Worm (Caenorhabditis elegans): ENCODE measurements around the gene F41B5.12.

Gene F41B5.12

DNA sequence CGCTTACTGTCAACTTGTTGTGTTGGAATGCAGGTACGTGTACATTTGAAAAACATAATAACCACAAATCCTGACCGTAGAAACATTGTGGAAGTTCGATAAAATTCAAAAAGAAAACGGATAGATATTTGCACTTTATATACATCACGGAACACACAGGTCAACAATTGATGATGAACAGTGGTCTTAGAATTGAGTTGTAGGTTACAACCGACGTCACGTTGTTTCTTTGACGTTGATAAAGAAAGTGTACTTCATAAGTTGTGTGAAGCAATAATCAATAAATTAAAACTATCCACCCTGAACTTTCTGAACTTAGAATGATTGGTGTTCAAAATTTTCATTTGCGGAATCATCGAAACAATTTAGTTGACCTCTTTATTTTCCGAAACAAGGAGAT lies 11.0 kb downstream of the F41B5.12 start, which contains the start of gene Y5H2A.1:
Gene Y5H2A.1, minus strand, starts transcription at position 101 of the 400 bp plus-strand sequence.
- TF ChIP-seq tra-4 (tag; optimal IDR thresholded peaks at IDR 0.05) (no peak), hmbx-1 (tag; optimal IDR thresholded peaks at IDR 0.05) (no peak), ama-1 (optimal IDR thresholded peaks at IDR 0.05) (no peak), hnd-1 (tag; optimal IDR thresholded peaks at IDR 0.05) (no peak), scrt-1 (GFP tag; IDR thresholded peaks at IDR 0.05) (no peak), ets-7 (tag; optimal IDR thresholded peaks at IDR 0.05) (no peak), ceh-13 (GFP tag; optimal IDR thresholded peaks at IDR 0.05) (no peak), aly-1 (tag; optimal IDR thresholded peaks at IDR 0.05) (no peak), pes-1 (GFP tag; IDR thresholded peaks at IDR 0.05) (no peak), sea-1 (GFP tag; conservative IDR thresholded peaks at IDR 0.05) (no peak), tbx-11 (GFP tag; IDR thresholded peaks at IDR 0.05) (no peak), B0310.2 (tag; optimal IDR thresholded peaks at IDR 0.05) (no peak), tbx-37 (GFP tag; conservative IDR thresholded peaks at IDR 0.05) (no peak), F13C5.2 (tag; optimal IDR thresholded peaks at IDR 0.05) (no peak), hmg-4 (GFP tag; optimal IDR thresholded peaks at IDR 0.05) (no peak)

- TF ChIP-seq hnd-1 (tag; optimal IDR thresholded peaks at IDR 0.05) (no peak), scrt-1 (GFP tag; IDR thresholded peaks at IDR 0.05) (no peak), flt-1 (GFP tag; IDR thresholded peaks at IDR 0.05) (no peak)
Measured at ce11 chrV:2274253-2274892, 13.6 kb downstream of the F41B5.12 start, which contains the start of the genes Y5H2A.4 and abu-4. Gene Y5H2A.4 (minus strand): TSS chrV:2274353. Gene abu-4 (plus strand): TSS chrV:2274842.

- TF ChIP-seq hmg-4 (GFP tag; optimal IDR thresholded peaks at IDR 0.05) (no peak), ceh-13 (GFP tag; optimal IDR thresholded peaks at IDR 0.05) (no peak), ets-7 (tag; optimal IDR thresholded peaks at IDR 0.05) (no peak), flt-1 (GFP tag; IDR thresholded peaks at IDR 0.05) (no peak), hnd-1 (tag; optimal IDR thresholded peaks at IDR 0.05) (no peak), B0310.2 (tag; optimal IDR thresholded peaks at IDR 0.05) (no peak), pes-1 (GFP tag; IDR thresholded peaks at IDR 0.05) (no peak), aly-1 (tag; optimal IDR thresholded peaks at IDR 0.05) (no peak), F13C5.2 (tag; optimal IDR thresholded peaks at IDR 0.05) (no peak), hmbx-1 (tag; optimal IDR thresholded peaks at IDR 0.05) (no peak), tbx-11 (GFP tag; IDR thresholded peaks at IDR 0.05) (no peak), tbx-37 (GFP tag; conservative IDR thresholded peaks at IDR 0.05) (no peak), ceh-36 (tag; optimal IDR thresholded peaks at IDR 0.05) (no peak), scrt-1 (GFP tag; IDR thresholded peaks at IDR 0.05) (no peak), sea-1 (GFP tag; conservative IDR thresholded peaks at IDR 0.05) (no peak), tra-4 (tag; optimal IDR thresholded peaks at IDR 0.05) (no peak), ama-1 (optimal IDR thresholded peaks at IDR 0.05) (no peak)
Measured at ce11 chrV:2277260-2277659, 16.5 kb downstream of the F41B5.12 start.

DNA sequence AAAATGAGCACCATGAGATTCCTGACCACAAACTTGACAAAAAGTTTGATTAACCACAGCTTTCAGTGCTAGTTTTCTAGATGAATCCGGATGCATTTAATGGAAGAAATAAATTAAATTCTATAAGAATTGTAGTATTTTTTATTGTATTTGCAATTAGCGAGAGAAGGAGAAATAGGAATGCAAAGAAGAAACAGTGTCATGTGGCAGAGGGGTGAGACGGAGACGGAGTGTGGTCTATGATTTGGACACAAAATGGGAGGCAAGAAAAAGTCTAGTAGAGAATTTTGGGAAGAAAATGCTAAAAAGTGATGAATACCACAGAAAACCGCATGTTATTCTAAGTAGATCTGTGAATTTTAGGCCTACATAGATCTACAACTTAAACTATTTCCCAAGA lies 17.3 kb downstream of the F41B5.12 start, which contains the start of gene nhr-59:
Gene nhr-59, minus strand, starts transcription at position 214 of the 400 bp plus-strand sequence.
- TF ChIP-seq hmg-4 (GFP tag; optimal IDR thresholded peaks at IDR 0.05): no peak
- no peak for TF ChIP-seq F13C5.2 (tag; optimal IDR thresholded peaks at IDR 0.05)
- no peak for TF ChIP-seq B0310.2 (tag; optimal IDR thresholded peaks at IDR 0.05)
- TF ChIP-seq ama-1 (optimal IDR thresholded peaks at IDR 0.05): no peak
- no peak for TF ChIP-seq sea-1 (GFP tag; conservative IDR thresholded peaks at IDR 0.05)
- no peak for TF ChIP-seq flt-1 (GFP tag; IDR thresholded peaks at IDR 0.05)
- no peak for TF ChIP-seq tra-4 (tag; optimal IDR thresholded peaks at IDR 0.05)
- TF ChIP-seq ceh-13 (GFP tag; optimal IDR thresholded peaks at IDR 0.05): no peak
- TF ChIP-seq ceh-36 (tag; optimal IDR thresholded peaks at IDR 0.05): no peak
- TF ChIP-seq pes-1 (GFP tag; IDR thresholded peaks at IDR 0.05): no peak
- TF ChIP-seq tbx-37 (GFP tag; conservative IDR thresholded peaks at IDR 0.05): no peak
- TF ChIP-seq tbx-11 (GFP tag; IDR thresholded peaks at IDR 0.05): no peak
- no peak for TF ChIP-seq scrt-1 (GFP tag; IDR thresholded peaks at IDR 0.05)
- no peak for TF ChIP-seq hnd-1 (tag; optimal IDR thresholded peaks at IDR 0.05)

DNA sequence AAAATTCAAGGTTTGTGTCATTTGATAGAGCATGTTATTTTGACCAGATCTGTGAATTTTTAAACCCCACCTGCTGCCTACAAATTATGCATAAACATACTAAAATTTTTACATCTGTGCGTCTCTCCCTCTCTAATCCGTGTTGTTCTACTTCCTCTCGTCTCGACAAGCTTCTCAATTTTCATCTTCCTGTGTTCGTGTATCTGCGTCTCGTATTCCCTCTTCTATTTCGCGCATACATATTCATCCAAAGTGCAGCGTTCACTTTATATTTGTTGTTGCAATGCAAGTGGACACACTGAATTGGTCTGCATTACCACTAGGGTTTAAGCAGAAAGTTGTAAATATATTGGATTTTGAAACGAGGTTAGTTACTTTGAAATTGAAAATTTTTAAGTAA lies 17.8 kb downstream of the F41B5.12 start, which contains the start of gene fbxa-137:
Gene fbxa-137, plus strand, starts transcription at position 274 of the 400 bp plus-strand sequence.
- TF ChIP-seq ama-1 (optimal IDR thresholded peaks at IDR 0.05): no peak
- no peak for TF ChIP-seq aly-1 (tag; optimal IDR thresholded peaks at IDR 0.05)
- no peak for TF ChIP-seq hmbx-1 (tag; optimal IDR thresholded peaks at IDR 0.05)
- TF ChIP-seq sea-1 (GFP tag; conservative IDR thresholded peaks at IDR 0.05): no peak

ce11 chrV:2281499-2281898 lies 20.7 kb downstream of the F41B5.12 start, which contains the start of gene nhr-228:
Gene nhr-228 (plus strand): TSS chrV:2281759.
- TF ChIP-seq sea-1 (GFP tag; conservative IDR thresholded peaks at IDR 0.05) (no peak), ama-1 (optimal IDR thresholded peaks at IDR 0.05) (no peak), ets-7 (tag; optimal IDR thresholded peaks at IDR 0.05) (no peak), pes-1 (GFP tag; IDR thresholded peaks at IDR 0.05) (no peak), hnd-1 (tag; optimal IDR thresholded peaks at IDR 0.05) (no peak), B0310.2 (tag; optimal IDR thresholded peaks at IDR 0.05) (no peak), tbx-37 (GFP tag; conservative IDR thresholded peaks at IDR 0.05) (no peak), hmbx-1 (tag; optimal IDR thresholded peaks at IDR 0.05) (no peak), aly-1 (tag; optimal IDR thresholded peaks at IDR 0.05) (no peak), hmg-4 (GFP tag; optimal IDR thresholded peaks at IDR 0.05) (no peak), tra-4 (tag; optimal IDR thresholded peaks at IDR 0.05) (no peak), tbx-11 (GFP tag; IDR thresholded peaks at IDR 0.05) (no peak), flt-1 (GFP tag; IDR thresholded peaks at IDR 0.05) (no peak)

ce11 chrV:2285107-2285506 lies 24.3 kb downstream of the F41B5.12 start, which contains the start of gene nhr-227:
Gene nhr-227 (plus strand): TSS chrV:2285432.
- TF ChIP-seq ceh-13 (GFP tag; optimal IDR thresholded peaks at IDR 0.05): no peak
- no peak for TF ChIP-seq ceh-36 (tag; optimal IDR thresholded peaks at IDR 0.05)
- TF ChIP-seq hmbx-1 (tag; optimal IDR thresholded peaks at IDR 0.05): no peak
- TF ChIP-seq hmg-4 (GFP tag; optimal IDR thresholded peaks at IDR 0.05): no peak
- TF ChIP-seq tbx-37 (GFP tag; conservative IDR thresholded peaks at IDR 0.05): no peak
- TF ChIP-seq aly-1 (tag; optimal IDR thresholded peaks at IDR 0.05): no peak
- TF ChIP-seq tbx-11 (GFP tag; IDR thresholded peaks at IDR 0.05): no peak
- TF ChIP-seq B0310.2 (tag; optimal IDR thresholded peaks at IDR 0.05): no peak
- TF ChIP-seq tra-4 (tag; optimal IDR thresholded peaks at IDR 0.05): no peak
- no peak for TF ChIP-seq ets-7 (tag; optimal IDR thresholded peaks at IDR 0.05)
- no peak for TF ChIP-seq scrt-1 (GFP tag; IDR thresholded peaks at IDR 0.05)
- no peak for TF ChIP-seq ama-1 (optimal IDR thresholded peaks at IDR 0.05)
- no peak for TF ChIP-seq hnd-1 (tag; optimal IDR thresholded peaks at IDR 0.05)
- no peak for TF ChIP-seq F13C5.2 (tag; optimal IDR thresholded peaks at IDR 0.05)
- no peak for TF ChIP-seq sea-1 (GFP tag; conservative IDR thresholded peaks at IDR 0.05)
